Worm (Caenorhabditis elegans): Measurements from ENCODE around the gene K03A11.1.

- TF ChIP-seq elt-3 (tag; optimal IDR thresholded peaks at IDR 0.05) (no peak), lsy-2 (tag; optimal IDR thresholded peaks at IDR 0.05) (no peak), ztf-11 (tag; optimal IDR thresholded peaks at IDR 0.05) (no peak), unc-62 (GFP tag; optimal IDR thresholded peaks at IDR 0.05) (peak; percentile 54), unc-39 (tag; optimal IDR thresholded peaks at IDR 0.05) (no peak), lin-13 (tag; optimal IDR thresholded peaks at IDR 0.05) (no peak), nhr-28 (tag; optimal IDR thresholded peaks at IDR 0.05) (no peak), nhr-76 (tag; optimal IDR thresholded peaks at IDR 0.05) (no peak), elt-1 (tag; optimal IDR thresholded peaks at IDR 0.05; ENCODE audit: borderline replicate concordance, insufficient read depth) (peak; percentile 96), nhr-12 (tag; optimal IDR thresholded peaks at IDR 0.05) (no peak), nhr-2 (tag; optimal IDR thresholded peaks at IDR 0.05) (peak; percentile 86), mab-5 (tag; optimal IDR thresholded peaks at IDR 0.05) (no peak)
These were observed 39.6 kb upstream of the K03A11.1 start for ce11 chrX:13011897-13012296.
